Fruit fly (Drosophila melanogaster) Kc167 (cell line): Measurements from ENCODE around the gene Pk34A.

ENCODE experiments used
- Myc ChIP-seq: fragments of >200 bp; optimal IDR thresholded peaks from 2 replicates; lab custom pipeline; 2017; ENCODE audit warnings: missing external identifiers
- Sin3A ChIP-seq: fragments of >200 bp; optimal IDR thresholded peaks from 2 replicates; lab custom pipeline; 2018; ENCODE audit warnings: missing external identifiers
- h ChIP-seq: fragments of >200 bp; optimal IDR thresholded peaks from 3 replicates; lab custom pipeline; 2018; ENCODE audit warnings: missing external identifiers
- insv ChIP-seq: fragments of >200 bp; optimal IDR thresholded peaks from 3 replicates; lab custom pipeline; 2018; ENCODE audit warnings: missing external identifiers
- psq ChIP-seq: fragments of >200 bp; optimal IDR thresholded peaks from 2 replicates; lab custom pipeline; 2017; ENCODE audit warnings: missing external identifiers
- ttk ChIP-seq: sonication (Bioruptor generic); optimal IDR thresholded peaks from 2 replicates; lab custom pipeline; 2017; ENCODE audit warnings: missing external identifiers

Pk34A gene

DNA sequence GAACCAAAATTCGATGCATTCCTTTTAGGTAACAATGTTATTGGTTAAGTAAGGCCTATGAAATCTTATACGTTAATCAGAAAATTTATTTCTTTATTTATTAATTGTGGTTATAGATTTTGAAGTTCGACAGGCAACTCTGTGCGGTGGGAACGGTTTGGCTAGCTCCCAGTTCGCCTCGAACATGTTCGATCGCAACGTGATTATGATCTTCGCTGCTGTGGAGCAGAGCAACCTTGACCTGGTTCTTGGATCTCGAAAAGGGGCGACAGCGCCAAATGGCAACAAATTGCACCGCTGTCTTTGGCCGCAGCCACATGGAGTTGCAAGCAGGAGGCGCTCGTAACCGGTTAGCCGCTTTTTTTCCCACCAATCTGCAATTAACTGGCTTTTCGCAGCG is 4.3 kb upstream of the Pk34A start:
- no peak for TF ChIP-seq psq
- no peak for TF ChIP-seq h
- no peak for TF ChIP-seq Sin3A (lab: Kevin White, UChicago)
- no peak for TF ChIP-seq insv
- no peak for TF ChIP-seq ttk (lab: Kevin White, UChicago)
- TF ChIP-seq Myc (lab: Kevin White, UChicago) = no peak

dm6 chr2L:13156349-13156748 is 2.3 kb upstream of the Pk34A start:
- TF ChIP-seq psq (no peak), h (no peak), insv (no peak)

- TF ChIP-seq insv = no peak
Measured at dm6 chr2L:13157903-13158302, 707 bp upstream of the Pk34A start.

- no peak for TF ChIP-seq psq
- TF ChIP-seq insv = no peak
- TF ChIP-seq h = no peak
- TF ChIP-seq Myc (lab: Kevin White, UChicago) = no peak
- no peak for TF ChIP-seq ttk (lab: Kevin White, UChicago)
- no peak for TF ChIP-seq Sin3A (lab: Kevin White, UChicago)
Measured at dm6 chr2L:13160227-13160626, 1.6 kb downstream of the Pk34A start, which contains the start of gene kmg. TSS of gene kmg (plus strand) at chr2L:13160527.

- TF ChIP-seq insv (no peak), Sin3A (lab: Kevin White, UChicago) (peak; percentile 36)
Measured at dm6 chr2L:13164994-13165801, 6.6 kb downstream of the Pk34A start, which contains the start of gene Sirt1. TSS of gene Sirt1 (plus strand) at chr2L:13165564.

DNA sequence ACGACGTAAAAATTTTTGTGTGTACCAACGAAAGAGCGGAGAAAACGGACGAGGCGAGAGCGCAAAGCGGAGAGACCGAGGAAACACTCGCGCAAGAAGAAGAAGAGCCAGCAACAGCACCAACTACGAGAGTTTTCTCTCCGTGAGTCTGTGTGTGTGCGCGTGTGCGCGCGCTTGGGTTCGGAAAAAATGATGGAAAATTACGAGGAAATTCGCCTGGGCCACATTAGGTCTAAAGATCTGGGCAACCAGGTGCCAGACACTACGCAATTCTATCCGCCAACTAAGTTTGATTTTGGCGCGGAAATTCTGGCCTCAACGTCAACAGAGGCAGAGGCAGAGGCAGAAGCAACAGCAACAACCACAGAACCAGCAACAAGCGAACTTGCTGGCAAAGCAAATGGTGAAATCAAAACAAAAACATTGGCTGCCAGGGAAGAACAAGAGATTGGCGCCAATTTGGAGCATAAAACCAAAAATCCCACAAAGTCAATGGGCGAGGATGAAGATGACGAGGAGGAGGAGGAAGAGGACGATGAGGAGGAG is 7.3 kb downstream of the Pk34A start, which contains the start of gene DnaJ-H:
TSS of gene DnaJ-H (minus strand) at position 271 of the 546 bp plus-strand sequence.
- TF ChIP-seq psq = peak; percentile 65
- no peak for TF ChIP-seq insv

- TF ChIP-seq Myc (lab: Kevin White, UChicago) (no peak), h (no peak), insv (no peak), ttk (lab: Kevin White, UChicago) (no peak), psq (no peak), Sin3A (lab: Kevin White, UChicago) (no peak)
Measured at dm6 chr2L:13176123-13176522, 17.5 kb downstream of the Pk34A start, which contains the start of gene CG43925. TSS of gene CG43925 (plus strand) at chr2L:13176423.

DNA sequence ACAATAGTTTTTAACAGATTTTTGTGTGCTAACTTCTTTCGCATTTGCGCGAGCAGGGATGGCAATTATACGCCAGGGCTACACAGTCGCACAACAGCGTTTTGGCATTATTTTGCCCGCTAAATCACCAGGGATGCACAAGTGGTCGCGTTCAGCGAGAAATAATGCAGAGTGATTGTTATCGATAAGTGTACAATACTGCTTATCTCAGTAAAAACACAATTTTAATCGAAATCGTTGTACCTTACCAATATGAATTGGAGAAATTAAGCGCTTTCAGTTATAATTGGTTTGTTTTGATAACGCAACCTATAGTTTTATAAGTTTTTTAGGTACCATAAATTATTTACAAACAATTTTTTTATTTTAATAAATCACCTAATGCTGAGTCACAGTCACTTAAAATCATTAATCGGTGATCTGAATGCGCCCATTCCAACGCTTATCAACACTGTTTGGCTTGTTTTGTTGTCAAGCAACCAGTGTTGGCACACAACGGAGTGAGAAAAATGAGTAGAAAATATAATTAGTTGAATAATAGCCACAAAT is 18.2 kb downstream of the Pk34A start, which contains the start of the genes Sfmbt and CG5439:
TSS of gene Sfmbt (minus strand) at position 85 of the 549 bp plus-strand sequence.
TSS of gene CG5439 (plus strand) at position 450 of the 549 bp plus-strand sequence.
- no peak for TF ChIP-seq ttk (lab: Kevin White, UChicago)
- TF ChIP-seq h = no peak
- no peak for TF ChIP-seq insv
- no peak for TF ChIP-seq Sin3A (lab: Kevin White, UChicago)

dm6 chr2L:13179095-13179494 is 20.5 kb downstream of the Pk34A start, which contains the start of gene Alg7:
TSS of gene Alg7 (plus strand) at chr2L:13179247.
- TF ChIP-seq insv (peak; percentile 53), psq (no peak)

DNA sequence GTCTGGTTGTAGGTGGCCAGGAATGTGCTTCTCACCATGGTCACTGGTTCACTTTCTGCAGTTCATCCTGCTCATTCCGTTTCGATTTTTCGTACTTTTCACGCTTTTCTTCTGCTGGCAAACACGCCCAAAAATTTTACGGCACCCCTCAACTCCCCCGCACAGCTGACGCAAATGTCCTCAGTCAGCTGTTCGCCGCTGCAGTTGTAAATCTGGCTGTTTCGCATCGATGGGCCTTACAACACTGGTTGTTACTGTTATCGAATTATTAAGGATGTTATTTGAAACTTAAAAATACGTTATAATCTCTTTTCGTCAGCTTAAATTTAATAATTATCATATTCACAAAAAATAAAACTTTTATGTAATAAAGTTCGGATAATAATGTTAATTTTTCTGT is 23.8 kb downstream of the Pk34A start, which contains the start of gene Mgat3:
TSS of gene Mgat3 (minus strand) at position 182 of the 400 bp plus-strand sequence.
- TF ChIP-seq insv = no peak
- TF ChIP-seq Myc (lab: Kevin White, UChicago) = no peak
- TF ChIP-seq Sin3A (lab: Kevin White, UChicago) = no peak
- no peak for TF ChIP-seq psq
- no peak for TF ChIP-seq ttk (lab: Kevin White, UChicago)

- TF ChIP-seq ttk (lab: Kevin White, UChicago) (no peak), Sin3A (lab: Kevin White, UChicago) (no peak), Myc (lab: Kevin White, UChicago) (no peak), insv (no peak), h (no peak), psq (no peak)
Measured at dm6 chr2L:13183150-13183549, 24.5 kb downstream of the Pk34A start, which contains the start of gene Rsph1. TSS of gene Rsph1 (plus strand) at chr2L:13183450.

- TF ChIP-seq h (no peak), insv (no peak), Sin3A (lab: Kevin White, UChicago) (no peak), psq (no peak), ttk (lab: Kevin White, UChicago) (no peak), Myc (lab: Kevin White, UChicago) (no peak)
Measured at dm6 chr2L:13190534-13190933, 31.9 kb downstream of the Pk34A start.

DNA sequence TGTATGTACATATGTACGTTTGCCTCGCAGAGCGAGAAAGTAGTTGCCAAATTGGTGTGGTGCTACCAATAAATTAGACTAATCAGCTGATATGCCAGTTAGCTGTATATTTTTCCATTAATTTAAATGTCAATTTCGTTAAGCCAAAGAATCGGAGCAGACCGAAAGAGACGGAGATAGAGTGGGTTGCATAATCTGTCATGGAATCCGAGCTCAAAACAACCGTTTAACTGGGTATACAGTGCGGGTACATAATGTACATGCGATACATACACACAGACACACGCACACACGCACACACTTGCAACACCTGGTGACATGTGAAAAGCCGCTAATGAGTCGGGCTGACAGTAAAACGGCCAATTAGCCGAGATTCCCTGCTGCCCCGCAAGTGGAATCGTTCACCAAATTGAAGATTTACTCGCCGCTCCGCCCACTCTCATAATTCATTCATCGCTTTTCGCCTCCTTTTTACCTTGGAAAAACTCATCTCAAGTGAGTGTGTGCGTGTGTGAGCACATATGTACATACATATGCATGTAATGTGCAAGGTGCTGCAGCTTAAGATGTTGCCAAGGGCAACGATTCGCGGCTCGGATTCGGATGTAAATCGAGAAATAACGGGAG is 32.6 kb downstream of the Pk34A start:
- TF ChIP-seq insv = no peak
- TF ChIP-seq psq = no peak
- no peak for TF ChIP-seq Sin3A (lab: Kevin White, UChicago)
- TF ChIP-seq h = no peak
